Worm (Caenorhabditis elegans) whole organism, mixed stage, embryonic: ENCODE measurements around the gene F55C12.2.

Source experiments
- M03D4.4 ChIP-seq: sonication (generic microtip); optimal IDR thresholded peaks from 2 replicates; lab custom pipeline; 2017; ENCODE audit warnings: mild to moderate bottlenecking, missing genetic modification characterization, missing compliant biosample characterization
- bed-3 ChIP-seq: fragments of 200-800 bp; sonication (Bioruptor generic); optimal IDR thresholded peaks from 3 replicates; lab custom pipeline; 2018; ENCODE audit warnings: mild to moderate bottlenecking, missing genetic modification characterization, moderate library complexity, missing compliant biosample characterization
- ceh-39 ChIP-seq: fragments of 150-350 bp; optimal IDR thresholded peaks from 2 replicates; lab custom pipeline; 2014; ENCODE audit warnings: missing biosample characterization, missing genetic modification characterization
- ceh-43 ChIP-seq: fragments of 200-800 bp; sonication (Bioruptor generic); optimal IDR thresholded peaks from 2 replicates; lab custom pipeline; 2018; ENCODE audit warnings: mild to moderate bottlenecking, missing genetic modification characterization, moderate library complexity, missing compliant biosample characterization
- ceh-83 ChIP-seq: fragments of 200-800 bp; sonication (Bioruptor generic); optimal IDR thresholded peaks from 2 replicates; lab custom pipeline; 2018; ENCODE audit warnings: mild to moderate bottlenecking, missing genetic modification characterization, missing compliant biosample characterization
- ces-1 ChIP-seq: fragments of 150-350 bp; optimal IDR thresholded peaks from 2 replicates; lab custom pipeline; 2014; ENCODE audit warnings: missing biosample characterization, missing genetic modification reagents, missing genetic modification characterization
- cnd-1 ChIP-seq: fragments of 200-800 bp; sonication (Bioruptor generic); optimal IDR thresholded peaks from 2 replicates; lab custom pipeline; 2018; ENCODE audit warnings: mild to moderate bottlenecking, missing genetic modification characterization, missing compliant biosample characterization
- drap-1 ChIP-seq: fragments of 200-800 bp; sonication (Bioruptor generic); optimal IDR thresholded peaks from 3 replicates; lab custom pipeline; 2018; ENCODE audit warnings: mild to moderate bottlenecking, missing genetic modification characterization, missing compliant biosample characterization
- elt-1 ChIP-seq: sonication (generic microtip); optimal IDR thresholded peaks from 2 replicates; lab custom pipeline; 2017; ENCODE audit warnings: missing genetic modification characterization, mild to moderate bottlenecking, missing compliant biosample characterization, antibody characterized with exemption, moderate library complexity, borderline replicate concordance; ENCODE audit not compliant: insufficient read depth
- elt-3 ChIP-seq: fragments of 150-350 bp; optimal IDR thresholded peaks from 2 replicates; lab custom pipeline; 2014; ENCODE audit warnings: missing biosample characterization, missing genetic modification characterization
- flh-1 ChIP-seq: fragments of 200-800 bp; sonication (Bioruptor generic); optimal IDR thresholded peaks from 2 replicates; lab custom pipeline; 2018; ENCODE audit warnings: mild to moderate bottlenecking, missing genetic modification characterization, moderate library complexity, missing compliant biosample characterization
- hlh-1 ChIP-seq: fragments of 150-350 bp; optimal IDR thresholded peaks from 2 replicates; lab custom pipeline; 2014; ENCODE audit warnings: missing biosample characterization, missing genetic modification reagents, missing genetic modification characterization
- lin-32 ChIP-seq: fragments of 200-800 bp; sonication (Bioruptor generic); optimal IDR thresholded peaks from 2 replicates; lab custom pipeline; 2018; ENCODE audit warnings: mild to moderate bottlenecking, missing genetic modification characterization, missing compliant biosample characterization
- lsy-2 ChIP-seq: fragments of 150-350 bp; optimal IDR thresholded peaks from 2 replicates; lab custom pipeline; 2014; ENCODE audit warnings: missing biosample characterization, missing genetic modification characterization
- mab-5 ChIP-seq: fragments of 150-350 bp; optimal IDR thresholded peaks from 2 replicates; lab custom pipeline; 2014; ENCODE audit warnings: missing biosample characterization, missing genetic modification characterization
- mep-1 ChIP-seq: fragments of 150-350 bp; optimal IDR thresholded peaks from 2 replicates; lab custom pipeline; 2017; ENCODE audit warnings: missing biosample characterization, missing genetic modification reagents, missing genetic modification characterization, inconsistent platforms
- mls-2 ChIP-seq: sonication (generic microtip); optimal IDR thresholded peaks from 2 replicates; lab custom pipeline; 2016; ENCODE audit warnings: mild to moderate bottlenecking, missing genetic modification characterization, moderate library complexity, missing compliant biosample characterization
- nhr-12 ChIP-seq: fragments of 150-350 bp; optimal IDR thresholded peaks from 2 replicates; lab custom pipeline; 2014; ENCODE audit warnings: missing biosample characterization, missing genetic modification characterization
- nhr-2 ChIP-seq: fragments of 150-350 bp; optimal IDR thresholded peaks from 2 replicates; lab custom pipeline; 2014; ENCODE audit warnings: missing biosample characterization, missing genetic modification characterization
- nhr-237 ChIP-seq: fragments of 150-350 bp; optimal IDR thresholded peaks from 2 replicates; lab custom pipeline; 2014; ENCODE audit warnings: missing biosample characterization, missing genetic modification characterization
- nhr-28 ChIP-seq: fragments of 150-350 bp; optimal IDR thresholded peaks from 2 replicates; lab custom pipeline; 2014; ENCODE audit warnings: missing biosample characterization, missing genetic modification characterization
- nhr-76 ChIP-seq: sonication (generic microtip); optimal IDR thresholded peaks from 2 replicates; lab custom pipeline; 2017; ENCODE audit warnings: missing biosample characterization, missing genetic modification characterization
- pha-4 ChIP-seq: fragments of 150-350 bp; optimal IDR thresholded peaks from 2 replicates; lab custom pipeline; 2018; ENCODE audit warnings: missing biosample characterization, missing genetic modification reagents, missing genetic modification characterization
- sem-2 ChIP-seq: fragments of 200-800 bp; sonication (Bioruptor generic); optimal IDR thresholded peaks from 2 replicates; lab custom pipeline; 2018; ENCODE audit warnings: mild to moderate bottlenecking, missing genetic modification characterization, missing compliant biosample characterization
- snpc-4 ChIP-seq: fragments of 150-350 bp; optimal IDR thresholded peaks from 2 replicates; lab custom pipeline; 2014; ENCODE audit warnings: missing biosample characterization, missing genetic modification characterization
- sptf-1 ChIP-seq: sonication (generic microtip); optimal IDR thresholded peaks from 2 replicates; lab custom pipeline; 2017; ENCODE audit warnings: mild to moderate bottlenecking, missing genetic modification characterization, moderate library complexity, missing compliant biosample characterization
- tbx-8 ChIP-seq: fragments of 200-800 bp; sonication (Bioruptor generic); optimal IDR thresholded peaks from 2 replicates; lab custom pipeline; 2018; ENCODE audit warnings: mild to moderate bottlenecking, missing genetic modification characterization, moderate library complexity, missing compliant biosample characterization
- unc-120 ChIP-seq: sonication (generic microtip); optimal IDR thresholded peaks from 2 replicates; lab custom pipeline; 2017; ENCODE audit warnings: missing genetic modification characterization, missing compliant biosample characterization; ENCODE audit not compliant: poor library complexity, severe bottlenecking
- unc-62 ChIP-seq: fragments of 150-350 bp; optimal IDR thresholded peaks from 2 replicates; lab custom pipeline; 2014; ENCODE audit warnings: missing biosample characterization, missing genetic modification reagents, missing genetic modification characterization
- zip-8 ChIP-seq: fragments of 150-350 bp; optimal IDR thresholded peaks from 2 replicates; lab custom pipeline; 2014; ENCODE audit warnings: missing biosample characterization, missing genetic modification characterization
- ztf-11 ChIP-seq: fragments of 150-350 bp; optimal IDR thresholded peaks from 2 replicates; lab custom pipeline; 2014; ENCODE audit warnings: missing biosample characterization, missing genetic modification characterization

F55C12.2 gene

ce11 chrII:5885966-5886621, 9.5 kb downstream of the F55C12.2 start:
- TF ChIP-seq nhr-76 (tag; lab: Kevin White, UChicago) (no peak), nhr-237 (peak; percentile 30)

ce11 chrII:5889417-5890139, 13.0 kb downstream of the F55C12.2 start:
- TF ChIP-seq mls-2 (no peak), drap-1 (GFP tag; lab: Kevin White, UChicago) (no peak), elt-3 (tag; lab: Kevin White, UChicago) (no peak), elt-1 (tag; lab: Kevin White, UChicago) (no peak), nhr-2 (tag; lab: Kevin White, UChicago) (no peak), ceh-39 (tag; lab: Kevin White, UChicago) (no peak), ztf-11 (no peak), M03D4.4 (tag; lab: Kevin White, UChicago) (no peak), flh-1 (GFP tag; lab: Kevin White, UChicago) (no peak), cnd-1 (tag; lab: Kevin White, UChicago) (no peak), unc-62 (GFP tag; lab: Kevin White, UChicago) (no peak), nhr-12 (no peak), mab-5 (tag; lab: Kevin White, UChicago) (no peak), mep-1 (tag; lab: Kevin White, UChicago) (no peak), snpc-4 (tag; lab: Kevin White, UChicago) (no peak), unc-120 (tag; lab: Kevin White, UChicago) (no peak), lin-32 (GFP tag; lab: Kevin White, UChicago) (no peak), pha-4 (tag; lab: Kevin White, UChicago) (no peak), ceh-83 (GFP tag; lab: Kevin White, UChicago) (no peak)
- TF ChIP-seq, all 35 proteins: peak for 0

ce11 chrII:5892813-5893212, 16.2 kb downstream of the F55C12.2 start:
- TF ChIP-seq nhr-28 (tag; lab: Kevin White, UChicago) (no peak), bed-3 (no peak), nhr-12 (no peak), flh-1 (GFP tag; lab: Kevin White, UChicago) (no peak), nhr-237 (no peak), elt-3 (tag; lab: Kevin White, UChicago) (no peak), mab-5 (tag; lab: Kevin White, UChicago) (no peak), nhr-2 (tag; lab: Kevin White, UChicago) (no peak), cnd-1 (tag; lab: Kevin White, UChicago) (no peak), ceh-39 (tag; lab: Kevin White, UChicago) (no peak), unc-120 (tag; lab: Kevin White, UChicago) (no peak), zip-8 (no peak), lin-32 (GFP tag; lab: Kevin White, UChicago) (no peak), sptf-1 (no peak), sem-2 (no peak), ceh-83 (GFP tag; lab: Kevin White, UChicago) (no peak), mls-2 (no peak), tbx-8 (no peak), elt-1 (tag; lab: Kevin White, UChicago) (no peak)

- TF ChIP-seq ces-1 (no peak), sem-2 (no peak), nhr-28 (tag; lab: Kevin White, UChicago) (no peak), lin-32 (GFP tag; lab: Kevin White, UChicago) (no peak), flh-1 (GFP tag; lab: Kevin White, UChicago) (no peak), unc-62 (GFP tag; lab: Kevin White, UChicago) (no peak), ceh-43 (GFP tag; lab: Kevin White, UChicago) (no peak), unc-120 (tag; lab: Kevin White, UChicago) (no peak), hlh-1 (no peak), M03D4.4 (tag; lab: Kevin White, UChicago) (no peak), ceh-83 (GFP tag; lab: Kevin White, UChicago) (no peak), pha-4 (tag; lab: Kevin White, UChicago) (no peak), lsy-2 (no peak), drap-1 (GFP tag; lab: Kevin White, UChicago) (no peak), mab-5 (tag; lab: Kevin White, UChicago) (no peak), nhr-2 (tag; lab: Kevin White, UChicago) (no peak)
- TF ChIP-seq, all 35 proteins: peak for 0
These were observed 19.3 kb downstream of the F55C12.2 start, which contains the start of gene F59G1.4 for ce11 chrII:5895870-5896269. Gene F59G1.4, plus strand, starts transcription at chrII:5896170.
